Worm (Caenorhabditis elegans): ENCODE data around the gene H14N18.2.

The H14N18.2 gene

DNA sequence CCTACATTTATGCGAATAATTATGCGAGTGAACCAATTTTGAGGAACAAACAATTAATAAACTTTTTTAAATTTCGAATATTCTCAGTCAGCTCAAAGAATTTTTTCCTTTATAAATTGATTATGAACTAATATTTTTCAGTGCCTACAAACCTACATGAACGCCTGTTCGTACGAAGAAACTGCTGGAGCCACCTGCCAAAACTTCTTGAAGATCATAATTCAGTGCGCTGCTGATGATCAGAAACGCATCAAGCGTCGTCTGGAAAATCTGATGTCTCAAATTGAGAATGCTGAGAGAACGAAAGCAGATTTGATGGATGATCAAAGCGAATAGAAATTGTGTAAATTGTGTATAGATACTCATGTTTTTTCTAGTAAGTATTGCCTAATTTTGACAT is 6.5 kb downstream of the H14N18.2 start:
- TF ChIP-seq zip-5 (tag; optimal IDR thresholded peaks at IDR 0.05) (no peak), pqm-1 (tag; optimal IDR thresholded peaks at IDR 0.05) (no peak), che-1 (tag; optimal IDR thresholded peaks at IDR 0.05) (no peak), gmeb-2 (tag; optimal IDR thresholded peaks at IDR 0.05) (no peak), ttx-3 (tag; optimal IDR thresholded peaks at IDR 0.05) (no peak), nfya-1 (tag; optimal IDR thresholded peaks at IDR 0.05) (no peak), ceh-2 (tag; optimal IDR thresholded peaks at IDR 0.05) (no peak), T23F11.4 (GFP tag; optimal IDR thresholded peaks at IDR 0.05) (no peak), ceh-48 (tag; optimal IDR thresholded peaks at IDR 0.05) (no peak), eyg-1 (tag; optimal IDR thresholded peaks at IDR 0.05) (no peak)

DNA sequence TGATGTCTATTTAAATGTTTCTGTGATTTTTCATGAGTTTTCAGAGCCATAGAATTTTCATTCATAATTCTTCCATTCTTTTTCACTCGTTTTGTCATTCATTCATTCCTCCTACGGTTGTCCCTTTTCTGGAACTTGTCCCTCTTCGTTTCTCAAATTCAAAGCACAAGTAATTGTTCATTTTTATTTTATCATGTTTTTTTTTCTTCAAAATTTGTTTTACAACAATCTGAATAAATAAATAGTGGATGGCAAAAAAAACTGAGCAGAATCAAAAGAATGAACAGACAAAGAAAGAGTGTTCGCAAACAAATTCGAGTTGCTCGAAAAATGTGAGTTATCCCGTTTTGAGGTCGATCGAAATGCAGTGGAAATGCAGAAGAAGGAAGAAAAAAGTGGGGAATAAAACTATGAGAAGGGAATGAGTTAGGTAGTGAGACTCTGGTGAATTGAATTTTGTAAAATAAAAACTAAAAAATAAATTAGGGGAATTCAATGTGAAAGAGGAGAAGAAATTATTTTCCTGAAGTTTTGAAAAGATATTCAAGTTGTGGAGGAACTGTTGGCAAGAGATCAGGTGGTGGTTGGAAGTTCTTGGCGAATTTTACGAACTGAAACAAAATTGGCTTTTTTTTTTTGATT is 7.1 kb downstream of the H14N18.2 start:
- no peak for TF ChIP-seq ahr-1 (tag; optimal IDR thresholded peaks at IDR 0.05)
- TF ChIP-seq C38D4.7 (GFP tag; optimal IDR thresholded peaks at IDR 0.05) = no peak
- no peak for TF ChIP-seq sdc-2 (tag; optimal IDR thresholded peaks at IDR 0.05)

DNA sequence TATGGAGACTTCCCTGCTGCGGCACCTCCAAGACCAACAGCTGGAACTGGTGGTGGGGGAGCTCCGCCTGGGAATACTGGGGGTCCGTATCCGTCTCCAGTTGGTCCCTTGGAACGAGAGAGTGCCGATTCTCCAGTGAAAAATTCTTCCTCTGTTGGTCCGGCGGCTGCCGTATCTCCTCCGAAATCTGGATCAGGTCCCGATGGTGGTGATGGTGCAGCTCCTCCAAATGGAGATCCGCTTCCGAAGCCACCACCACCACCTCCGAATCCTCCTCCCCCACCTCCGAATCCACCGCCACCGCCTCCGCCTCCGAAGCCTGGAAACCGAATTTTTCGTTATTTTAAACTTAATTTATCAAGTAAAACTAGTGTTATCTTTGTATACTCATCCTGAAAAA is 8.0 kb downstream of the H14N18.2 start:
- no peak for TF ChIP-seq fkh-6 (tag; optimal IDR thresholded peaks at IDR 0.05)
- TF ChIP-seq hlh-8 (tag; optimal IDR thresholded peaks at IDR 0.05) = no peak
- TF ChIP-seq ceh-45 (GFP tag; IDR thresholded peaks at IDR 0.05) = no peak
- TF ChIP-seq hlh-13 (GFP tag; optimal IDR thresholded peaks at IDR 0.05) = no peak
- TF ChIP-seq unc-42 (tag; optimal IDR thresholded peaks at IDR 0.05) = no peak
- no peak for TF ChIP-seq ceh-34 (tag; optimal IDR thresholded peaks at IDR 0.05)
- no peak for TF ChIP-seq ztf-16 (tag; optimal IDR thresholded peaks at IDR 0.05)
- TF ChIP-seq gmeb-2 (tag; optimal IDR thresholded peaks at IDR 0.05) = no peak
- TF ChIP-seq ama-1 (optimal IDR thresholded peaks at IDR 0.05) = no peak
- no peak for TF ChIP-seq mec-3 (tag; optimal IDR thresholded peaks at IDR 0.05; ENCODE audit: borderline replicate concordance)
- no peak for TF ChIP-seq Y22D7AL.16 (tag; optimal IDR thresholded peaks at IDR 0.05)
- no peak for TF ChIP-seq dve-1 (tag; optimal IDR thresholded peaks at IDR 0.05)
- no peak for TF ChIP-seq sox-2 (GFP tag; IDR thresholded peaks at IDR 0.05)
- TF ChIP-seq ceh-48 (tag; optimal IDR thresholded peaks at IDR 0.05) = no peak
- no peak for TF ChIP-seq unc-3 (GFP tag; conservative IDR thresholded peaks at IDR 0.05)
- no peak for TF ChIP-seq unc-3 (tag; optimal IDR thresholded peaks at IDR 0.05)

DNA sequence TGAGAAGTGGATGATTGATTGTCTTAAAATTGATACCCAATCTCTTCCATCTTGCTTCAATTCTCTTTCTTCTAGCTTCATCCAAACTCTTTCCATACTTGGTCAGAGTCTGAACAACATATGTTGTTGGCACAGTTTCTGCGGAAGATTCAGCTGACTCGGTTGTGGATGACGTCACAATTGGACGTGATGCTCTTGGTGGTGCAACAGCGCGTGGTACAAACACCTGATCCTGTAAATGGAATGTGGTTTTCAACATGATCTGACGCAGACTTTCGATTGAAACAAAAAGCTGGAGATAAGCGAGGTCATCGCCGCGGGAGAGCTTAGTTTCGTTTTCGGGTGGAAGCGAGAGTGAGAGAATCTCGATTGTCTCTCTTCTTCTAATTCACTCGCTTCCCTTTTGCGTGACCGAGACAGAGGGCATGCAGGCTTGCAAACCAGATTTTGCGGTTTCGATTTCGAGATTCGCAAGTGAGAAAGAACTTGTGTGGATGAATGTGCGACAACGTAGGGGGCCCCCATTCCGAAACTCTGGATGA is 10.1 kb downstream of the H14N18.2 start:
- TF ChIP-seq fax-1 (tag; optimal IDR thresholded peaks at IDR 0.05) = no peak
- no peak for TF ChIP-seq unc-42 (tag; optimal IDR thresholded peaks at IDR 0.05)
- TF ChIP-seq Y22D7AL.16 (tag; optimal IDR thresholded peaks at IDR 0.05) = no peak
- TF ChIP-seq hlh-8 (tag; optimal IDR thresholded peaks at IDR 0.05) = no peak
- no peak for TF ChIP-seq nhr-232 (tag; optimal IDR thresholded peaks at IDR 0.05)
- TF ChIP-seq tbx-7 (tag; optimal IDR thresholded peaks at IDR 0.05) = no peak
- TF ChIP-seq nfya-1 (tag; optimal IDR thresholded peaks at IDR 0.05) = no peak
- TF ChIP-seq hlh-15 (tag; optimal IDR thresholded peaks at IDR 0.05) = no peak
- no peak for TF ChIP-seq ceh-45 (GFP tag; IDR thresholded peaks at IDR 0.05)

DNA sequence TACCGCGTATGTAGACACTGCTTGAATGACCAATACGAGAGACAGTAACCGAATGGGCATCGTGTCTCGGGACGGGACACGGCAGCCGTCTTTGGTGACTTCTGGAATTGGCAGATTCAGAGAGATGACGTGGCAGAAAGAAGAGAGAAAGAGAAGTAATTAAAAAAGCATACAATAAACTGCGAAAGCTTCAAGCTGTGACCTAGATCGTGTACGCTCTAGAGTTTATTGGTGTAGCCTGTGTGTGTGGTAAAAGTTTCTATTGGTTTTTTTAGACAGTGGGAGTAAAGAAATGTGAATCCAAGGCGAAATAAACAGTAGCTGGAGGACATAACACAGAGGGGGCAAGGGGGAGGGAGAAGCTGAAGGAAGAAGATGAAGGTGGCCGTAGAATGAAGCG is 11.5 kb downstream of the H14N18.2 start, which contains the start of gene T19A5.3:
T19A5.3 (minus strand) TSS at position 101 of the 400 bp plus-strand sequence.
- TF ChIP-seq unc-3 (GFP tag; conservative IDR thresholded peaks at IDR 0.05) (no peak), unc-3 (tag; optimal IDR thresholded peaks at IDR 0.05) (no peak), pha-4 (tag; optimal IDR thresholded peaks at IDR 0.05) (no peak), ceh-2 (tag; optimal IDR thresholded peaks at IDR 0.05) (no peak), unc-42 (tag; optimal IDR thresholded peaks at IDR 0.05) (no peak), T23F11.4 (GFP tag; optimal IDR thresholded peaks at IDR 0.05) (no peak), ceh-48 (tag; optimal IDR thresholded peaks at IDR 0.05) (no peak), pat-9 (tag; optimal IDR thresholded peaks at IDR 0.05) (no peak), hlh-30 (tag; optimal IDR thresholded peaks at IDR 0.05; ENCODE audit: insufficient read depth) (no peak), C08G9.2 (tag; optimal IDR thresholded peaks at IDR 0.05) (no peak), ttx-3 (tag; optimal IDR thresholded peaks at IDR 0.05) (no peak), gmeb-2 (tag; optimal IDR thresholded peaks at IDR 0.05) (no peak), npax-4 (tag; optimal IDR thresholded peaks at IDR 0.05) (no peak), C38D4.7 (GFP tag; optimal IDR thresholded peaks at IDR 0.05) (no peak)
